Fruit fly (Drosophila melanogaster) whole organism, embryonic: ENCODE measurements around the gene Alg2.

Experiments used
- Ada2b ChIP-seq: fragments of 200-800 bp; sonication (Bioruptor generic); IDR thresholded peaks from 2 replicates; pipeline ENCODE4 v1.3.6; 2022; ENCODE audit warnings: missing biosample characterization, missing genetic modification characterization
- CG10366 ChIP-seq: fragments of 200-800 bp; sonication (Bioruptor generic); IDR thresholded peaks from 2 replicates; pipeline ENCODE4 v1.3.6; 2022; ENCODE audit warnings: missing biosample characterization, missing genetic modification characterization
- CG15601 ChIP-seq: fragments of 200-800 bp; sonication (Bioruptor generic); optimal IDR thresholded peaks from 3 replicates; lab custom pipeline; 2019; ENCODE audit warnings: missing biosample characterization, mild to moderate bottlenecking, missing genetic modification characterization, moderate library complexity
- CG16863 ChIP-seq: fragments of 200-800 bp; sonication (Bioruptor generic); optimal IDR thresholded peaks from 3 replicates; lab custom pipeline; 2016; ENCODE audit warnings: missing biosample characterization, missing genetic modification characterization
- CG17328 ChIP-seq: fragments of 200-800 bp; sonication (Bioruptor generic); IDR thresholded peaks from 2 replicates; pipeline ENCODE4 v1.3.6; 2022; ENCODE audit warnings: missing biosample characterization, missing genetic modification characterization
- CG17568 ChIP-seq: fragments of 200-800 bp; sonication (Bioruptor generic); optimal IDR thresholded peaks from 2 replicates; lab custom pipeline; 2018; ENCODE audit warnings: missing biosample characterization, mild to moderate bottlenecking, missing genetic modification characterization, moderate library complexity
- CG17802 ChIP-seq: fragments of 200-800 bp; sonication (Bioruptor generic); optimal IDR thresholded peaks from 2 replicates; lab custom pipeline; 2018; ENCODE audit warnings: missing biosample characterization, mild to moderate bottlenecking, missing genetic modification characterization, moderate library complexity
- CG17829 ChIP-seq: fragments of 200-800 bp; optimal IDR thresholded peaks from 2 replicates; lab custom pipeline; 2019; ENCODE audit warnings: missing biosample characterization, mild to moderate bottlenecking, missing genetic modification characterization, moderate library complexity
- CG17912 ChIP-seq: fragments of 200-800 bp; sonication (Bioruptor generic); optimal IDR thresholded peaks from 2 replicates; lab custom pipeline; 2018; ENCODE audit warnings: missing biosample characterization, mild to moderate bottlenecking, missing genetic modification characterization
- CG18619 ChIP-seq: fragments of 200-800 bp; sonication (Bioruptor generic); optimal IDR thresholded peaks from 3 replicates; lab custom pipeline; 2017; ENCODE audit warnings: missing biosample characterization, mild to moderate bottlenecking, missing genetic modification characterization
- CG2116 ChIP-seq: fragments of 200-800 bp; sonication (Bioruptor generic); optimal IDR thresholded peaks from 3 replicates; lab custom pipeline; 2018; ENCODE audit warnings: missing biosample characterization, mild to moderate bottlenecking, missing genetic modification characterization
- CG2678 ChIP-seq: fragments of 200-800 bp; sonication (Bioruptor generic); optimal IDR thresholded peaks from 3 replicates; lab custom pipeline; 2019; ENCODE audit warnings: missing biosample characterization, mild to moderate bottlenecking, missing genetic modification characterization, moderate library complexity
- CG6272 ChIP-seq: fragments of 200-800 bp; sonication (Bioruptor generic); IDR thresholded peaks from 2 replicates; pipeline ENCODE4 v1.3.6; 2022; ENCODE audit warnings: missing biosample characterization, missing genetic modification characterization
- CG6791 ChIP-seq: fragments of 200-800 bp; sonication (Bioruptor generic); IDR thresholded peaks from 3 replicates; pipeline ENCODE4 v1.3.6; 2022; ENCODE audit warnings: missing biosample characterization, missing genetic modification characterization; ENCODE audit not compliant: partially characterized antibody
- CG7357 ChIP-seq: fragments of 200-800 bp; sonication (Bioruptor generic); IDR thresholded peaks from 3 replicates; pipeline ENCODE4 v1.3.6; 2022; ENCODE audit warnings: missing biosample characterization, missing genetic modification characterization
- Deaf1 ChIP-seq: fragments of 200-800 bp; optimal IDR thresholded peaks from 3 replicates; lab custom pipeline; 2019; ENCODE audit warnings: missing biosample characterization, mild to moderate bottlenecking, missing genetic modification characterization, moderate library complexity
- Hand ChIP-seq: fragments of 200-800 bp; sonication (Bioruptor generic); optimal IDR thresholded peaks from 2 replicates; lab custom pipeline; 2017; ENCODE audit warnings: mild to moderate bottlenecking, missing biosample characterization, missing genetic modification reagents, missing genetic modification characterization
- MBD-R2 ChIP-seq: fragments of 200-800 bp; sonication (Bioruptor generic); IDR thresholded peaks from 2 replicates; pipeline ENCODE4 v1.3.6; 2022; ENCODE audit warnings: missing biosample characterization, missing genetic modification characterization
- MTF-1 ChIP-seq: fragments of 200-800 bp; sonication (Bioruptor generic); optimal IDR thresholded peaks from 2 replicates; lab custom pipeline; 2018; ENCODE audit warnings: missing biosample characterization, mild to moderate bottlenecking, missing genetic modification characterization, borderline replicate concordance
- Mes4 ChIP-seq: fragments of 200-800 bp; sonication (Bioruptor generic); optimal IDR thresholded peaks from 2 replicates; lab custom pipeline; 2016; ENCODE audit warnings: missing biosample characterization, missing genetic modification characterization
- NFAT ChIP-seq: fragments of 200-800 bp; sonication (Bioruptor generic); IDR thresholded peaks from 2 replicates; pipeline ENCODE4 v1.3.6; 2022; ENCODE audit warnings: missing biosample characterization, missing genetic modification characterization
- NK7.1 ChIP-seq: fragments of 200-800 bp; sonication (Bioruptor generic); optimal IDR thresholded peaks from 3 replicates; lab custom pipeline; 2016; ENCODE audit warnings: missing biosample characterization, missing genetic modification characterization
- Opbp ChIP-seq: fragments of 200-800 bp; sonication (Bioruptor generic); IDR thresholded peaks from 3 replicates; pipeline ENCODE4 v1.3.6; 2022; ENCODE audit warnings: missing biosample characterization, missing genetic modification characterization; ENCODE audit not compliant: partially characterized antibody
- Optix ChIP-seq: fragments of 200-800 bp; sonication (Bioruptor generic); IDR thresholded peaks from 3 replicates; pipeline ENCODE4 v1.3.6; 2022; ENCODE audit warnings: missing biosample characterization, missing genetic modification characterization
- Pdp1 ChIP-seq, 2 experiments: fragments of 200-800 bp; sonication (Bioruptor generic); optimal IDR thresholded peaks; 3 replicates each; lab custom pipeline; 2016; ENCODE audit warnings: missing biosample characterization in 2 of 2, missing genetic modification characterization in 2 of 2, mild to moderate bottlenecking in 1 of 2, moderate library complexity in 1 of 2
- Spps ChIP-seq: fragments of 200-800 bp; sonication (Bioruptor generic); optimal IDR thresholded peaks from 2 replicates; lab custom pipeline; 2018; ENCODE audit warnings: missing biosample characterization, mild to moderate bottlenecking, missing genetic modification characterization
- Trl ChIP-seq, 3 experiments: fragments of >200 bp in 2 of 3; fragments of 200-800 bp in 1 of 3; sonication (Bioruptor generic) in 1 of 3; optimal IDR thresholded peaks; 2 replicates in 1 of 3; 3 replicates in 2 of 3; lab custom pipeline; 2016 to 2017; ENCODE audit warnings: missing biosample characterization in 1 of 3, missing genetic modification characterization in 1 of 3
- Usf ChIP-seq: fragments of 200-800 bp; sonication (Bioruptor generic); optimal IDR thresholded peaks from 2 replicates; lab custom pipeline; 2017; ENCODE audit warnings: missing genotype, missing biosample characterization, missing genetic modification characterization
- ara ChIP-seq: fragments of 200-800 bp; sonication (Bioruptor generic); IDR thresholded peaks from 2 replicates; pipeline ENCODE4 v1.3.6; 2022; ENCODE audit warnings: missing biosample characterization, missing genetic modification characterization
- bab2 ChIP-seq: fragments of 200-800 bp; sonication (Bioruptor generic); optimal IDR thresholded peaks from 2 replicates; lab custom pipeline; 2016; ENCODE audit warnings: missing biosample characterization, missing genetic modification characterization
- chm ChIP-seq: fragments of 200-800 bp; sonication (Bioruptor generic); IDR thresholded peaks from 2 replicates; pipeline ENCODE4 v1.3.6; 2022; ENCODE audit warnings: missing biosample characterization, missing genetic modification characterization
- corto ChIP-seq: fragments of 200-800 bp; sonication (Bioruptor generic); optimal IDR thresholded peaks from 2 replicates; lab custom pipeline; 2016; ENCODE audit warnings: missing biosample characterization, mild to moderate bottlenecking, missing genetic modification characterization, moderate library complexity
- cwo ChIP-seq: fragments of 200-800 bp; sonication (Bioruptor generic); optimal IDR thresholded peaks from 3 replicates; lab custom pipeline; 2017; ENCODE audit warnings: missing biosample characterization, missing genetic modification characterization, mild to moderate bottlenecking, moderate library complexity, missing genetic modification reagents
- da ChIP-seq: fragments of 200-800 bp; sonication (Bioruptor generic); optimal IDR thresholded peaks from 2 replicates; lab custom pipeline; 2016; ENCODE audit warnings: missing biosample characterization, missing genetic modification characterization
- disco-r ChIP-seq: fragments of 200-800 bp; sonication (Bioruptor generic); optimal IDR thresholded peaks from 2 replicates; lab custom pipeline; 2016; ENCODE audit warnings: missing biosample characterization, missing genetic modification characterization
- fd64A ChIP-seq: fragments of 200-800 bp; sonication (Bioruptor generic); optimal IDR thresholded peaks from 3 replicates; lab custom pipeline; 2018; ENCODE audit warnings: missing biosample characterization, mild to moderate bottlenecking, missing genetic modification characterization
- kay ChIP-seq: fragments of 200-800 bp; sonication (Bioruptor generic); optimal IDR thresholded peaks from 2 replicates; lab custom pipeline; 2016; ENCODE audit warnings: missing biosample characterization, missing genetic modification characterization
- lbe ChIP-seq: fragments of 200-800 bp; sonication (Bioruptor generic); optimal IDR thresholded peaks from 2 replicates; lab custom pipeline; 2016; ENCODE audit warnings: missing biosample characterization, mild to moderate bottlenecking, missing genetic modification characterization
- lmd ChIP-seq: fragments of 200-800 bp; sonication (Bioruptor generic); IDR thresholded peaks from 2 replicates; pipeline ENCODE4 v1.3.6; 2022; ENCODE audit warnings: missing biosample characterization, missing genetic modification characterization
- mirr ChIP-seq: fragments of 200-800 bp; sonication (Bioruptor generic); optimal IDR thresholded peaks from 3 replicates; lab custom pipeline; 2018; ENCODE audit warnings: missing biosample characterization, mild to moderate bottlenecking, missing genetic modification characterization
- mld ChIP-seq: fragments of 200-800 bp; sonication (Bioruptor generic); IDR thresholded peaks from 3 replicates; pipeline ENCODE4 v1.3.6; 2022; ENCODE audit warnings: missing biosample characterization, missing genetic modification characterization; ENCODE audit not compliant: partially characterized antibody
- odd ChIP-seq: fragments of 200-800 bp; sonication (Bioruptor generic); optimal IDR thresholded peaks from 2 replicates; lab custom pipeline; 2017; ENCODE audit warnings: missing biosample characterization, mild to moderate bottlenecking, missing genetic modification characterization
- sna ChIP-seq: fragments of 200-800 bp; sonication (Bioruptor generic); IDR thresholded peaks from 2 replicates; pipeline ENCODE4 v1.3.6; 2022; ENCODE audit warnings: missing biosample characterization, missing genetic modification characterization; ENCODE audit not compliant: partially characterized antibody
- sob ChIP-seq: fragments of 200-800 bp; sonication (Bioruptor generic); IDR thresholded peaks from 2 replicates; pipeline ENCODE4 v1.3.6; 2022; ENCODE audit warnings: missing biosample characterization, missing genetic modification characterization
- tap ChIP-seq: fragments of 200-800 bp; optimal IDR thresholded peaks from 3 replicates; lab custom pipeline; 2019; ENCODE audit warnings: missing biosample characterization, mild to moderate bottlenecking, missing genetic modification characterization, moderate library complexity
- tll ChIP-seq, 2 experiments: fragments of 200-800 bp in 1 of 2; fragments of >200 bp in 1 of 2; sonication (Bioruptor generic) in 1 of 2; optimal IDR thresholded peaks; 2 replicates each; lab custom pipeline; 2017 to 2019; ENCODE audit warnings: missing biosample characterization in 2 of 2, missing genetic modification characterization in 2 of 2, mild to moderate bottlenecking in 1 of 2, moderate library complexity in 1 of 2
- unc-4 ChIP-seq: fragments of 200-800 bp; sonication (Bioruptor generic); IDR thresholded peaks from 2 replicates; pipeline ENCODE4 v1.3.6; 2022; ENCODE audit warnings: missing biosample characterization, missing genetic modification characterization; ENCODE audit not compliant: partially characterized antibody

The Alg2 gene

DNA sequence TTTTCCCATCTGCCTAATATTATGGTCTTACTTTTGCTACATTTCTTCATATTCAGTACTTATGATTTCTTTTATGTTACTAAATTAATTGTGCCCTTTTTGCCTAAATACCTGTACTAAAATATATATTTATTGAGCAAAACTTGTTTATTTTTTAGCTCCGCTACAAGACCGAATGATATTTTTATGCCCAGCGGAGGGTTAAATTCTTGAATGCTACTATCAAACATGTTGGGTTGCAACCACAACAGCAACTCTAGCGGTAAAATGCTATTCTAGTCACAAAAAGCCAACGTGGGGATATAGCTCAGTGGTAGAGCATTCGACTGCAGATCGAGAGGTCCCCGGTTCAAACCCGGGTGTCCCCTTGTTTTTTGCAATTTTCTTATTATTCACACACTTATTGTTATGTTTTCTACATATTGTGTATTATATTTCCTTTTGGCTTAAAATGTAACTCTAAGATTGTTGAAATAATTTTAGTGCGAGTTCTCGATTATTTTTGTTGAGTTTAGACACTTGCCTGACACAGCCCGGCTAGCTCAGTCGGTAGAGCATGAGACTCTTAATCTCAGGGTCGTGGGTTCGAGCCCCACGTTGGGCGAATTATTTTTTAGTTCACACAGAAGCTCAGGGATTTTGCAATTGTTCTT, 47.4 kb upstream of the Alg2 start (continued):
- TF ChIP-seq Spps (tag; lab: Kevin White, UChicago) (no peak), tap (tag; lab: Kevin White, UChicago) (peak; percentile 14), CG16863 (no peak), kay (GFP tag; lab: Kevin White, UChicago) (no peak), NFAT (GFP tag; lab: Robert Waterston, UW) (peak; percentile 40; the same call in 1 of the 2 replicates), fd64A (no peak), mirr (GFP tag; lab: Kevin White, UChicago) (no peak), CG17328 (GFP tag; lab: Robert Waterston, UW) (no peak), Deaf1 (no peak), CG6791 (peak; percentile 95), bab2 (GFP tag; lab: Kevin White, UChicago) (no peak), CG17912 (GFP tag; lab: Kevin White, UChicago) (no peak), Ada2b (GFP tag; lab: Robert Waterston, UW) (peak; percentile 3; the same call in 1 of the 2 replicates), sob (GFP tag; lab: Robert Waterston, UW) (no peak), Pdp1 (GFP tag; optimal IDR thresholded peaks at IDR 0.05; lab: Kevin White, UChicago) (no peak), lmd (GFP tag; lab: Robert Waterston, UW) (no peak), CG2116 (GFP tag; lab: Kevin White, UChicago) (no peak), Hand (GFP tag; lab: Kevin White, UChicago) (peak; percentile 21), Mes4 (GFP tag; lab: Kevin White, UChicago) (no peak), Trl (optimal IDR thresholded peaks at IDR 0.05; lab: Kevin White, UChicago) (no peak), Trl (GFP tag; optimal IDR thresholded peaks at IDR 0.05; lab: Kevin White, UChicago) (no peak), CG17802 (tag; lab: Kevin White, UChicago) (no peak), tll (GFP tag; optimal IDR thresholded peaks at IDR 0.05; lab: Kevin White, UChicago) (no peak), CG15601 (no peak), sna (GFP tag; lab: Robert Waterston, UW) (peak; percentile 72), unc-4 (peak; percentile 52), lbe (GFP tag; lab: Kevin White, UChicago) (no peak), MTF-1 (GFP tag; lab: Kevin White, UChicago) (no peak), Optix (GFP tag; lab: Robert Waterston, UW) (no peak), cwo (peak; percentile 43), chm (GFP tag; lab: Robert Waterston, UW) (peak; percentile 53), disco-r (GFP tag; lab: Kevin White, UChicago) (no peak), CG17829 (no peak), corto (GFP tag; lab: Kevin White, UChicago) (peak; percentile 15), MBD-R2 (GFP tag; lab: Robert Waterston, UW) (no peak)

DNA sequence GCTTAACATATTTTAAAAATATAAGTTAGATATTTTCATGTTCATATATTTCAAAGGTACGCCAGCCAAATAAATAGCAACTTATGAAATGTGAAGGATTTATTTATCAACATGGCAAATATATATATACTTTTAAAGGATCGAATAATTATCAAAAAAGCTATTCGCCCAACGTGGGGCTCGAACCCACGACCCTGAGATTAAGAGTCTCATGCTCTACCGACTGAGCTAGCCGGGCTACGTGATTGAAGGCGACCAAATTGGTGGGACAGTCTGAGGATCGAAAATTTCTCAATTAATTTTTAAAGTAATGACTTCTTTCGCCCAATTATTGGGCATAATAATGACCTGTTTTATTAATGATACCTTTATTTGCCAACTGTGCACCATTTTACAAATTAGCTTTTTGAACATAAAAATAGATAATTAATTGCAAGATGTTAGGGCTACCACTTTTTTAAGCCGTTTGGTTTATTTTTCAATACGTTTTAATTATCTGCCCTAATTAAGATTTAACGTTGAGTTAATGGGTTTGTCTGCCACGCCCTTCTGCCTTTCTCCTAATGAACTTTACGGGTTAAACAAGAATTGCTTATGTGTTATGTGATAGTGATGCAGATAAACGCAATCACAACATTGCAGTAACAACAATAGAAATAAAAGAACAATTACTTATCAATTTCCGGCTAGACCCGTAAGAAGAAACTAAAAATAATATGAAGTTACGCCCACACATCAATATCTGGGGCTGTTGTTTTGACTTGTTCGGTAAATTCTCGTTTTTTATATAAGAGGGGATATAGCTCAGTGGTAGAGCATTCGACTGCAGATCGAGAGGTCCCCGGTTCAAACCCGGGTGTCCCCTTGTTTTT, 46.6 kb upstream of the Alg2 start:
- TF ChIP-seq da (GFP tag; lab: Kevin White, UChicago) (no peak), CG17568 (GFP tag; lab: Kevin White, UChicago) (no peak), odd (GFP tag; lab: Kevin White, UChicago) (no peak), CG6272 (GFP tag; lab: Robert Waterston, UW) (no peak), CG7357 (GFP tag; lab: Robert Waterston, UW) (no peak), Usf (GFP tag; lab: Kevin White, UChicago) (no peak), CG2678 (no peak), mld (GFP tag; lab: Robert Waterston, UW) (peak; percentile 69; the same call in 2 of the 3 replicates), CG6791 (peak; percentile 75), CG18619 (GFP tag; lab: Kevin White, UChicago) (no peak), ara (GFP tag; lab: Robert Waterston, UW) (no peak), NK7.1 (GFP tag; lab: Kevin White, UChicago) (no peak), Opbp (peak; percentile 46; the same call in 2 of the 3 replicates), CG10366 (no peak)
